Fruit fly (Drosophila melanogaster): ENCODE data around the gene Prosbeta5R2.

- TF ChIP-seq h (optimal IDR thresholded peaks at IDR 0.05) (no peak), Sin3A (optimal IDR thresholded peaks at IDR 0.05) (no peak), Myc (optimal IDR thresholded peaks at IDR 0.05) (no peak)
Measured at dm6 chr2L:18009672-18010071, 19.5 kb downstream of the Prosbeta5R2 start.

Measured in Kc167 (cell line).